Worm (Caenorhabditis elegans): Measurements from ENCODE around the gene txt-17.

ce11 chrV:7005964-7006363 is 47.0 kb downstream of the txt-17 start, which contains the start of gene spig-10:
- TF ChIP-seq W03F9.2 (tag; optimal IDR thresholded peaks at IDR 0.05) (no peak), dao-5 (tag; optimal IDR thresholded peaks at IDR 0.05) (no peak)

Data from whole organism, L4/young adult.